Fruit fly (Drosophila melanogaster): ENCODE data around the gene CG15822.

The CG15822 gene

dm6 chr3L:2115524-2116245, 48.0 kb downstream of the CG15822 start, which contains the start of gene sls (continued):
- peak; percentile 78 for TF ChIP-seq bowl (GFP tag; IDR thresholded peaks at IDR 0.05)
- TF ChIP-seq CG8089 (GFP tag; optimal IDR thresholded peaks at IDR 0.05), result peak; percentile 89
- TF ChIP-seq danr (GFP tag; IDR thresholded peaks at IDR 0.05), result peak; percentile 84
- TF ChIP-seq Gug (GFP tag; IDR thresholded peaks at IDR 0.05), result peak; percentile 85
- TF ChIP-seq NC2β (GFP tag; optimal IDR thresholded peaks at IDR 0.05), result peak; percentile 88
- peak; percentile 87 for TF ChIP-seq wor (GFP tag; IDR thresholded peaks at IDR 0.05)
- peak; percentile 63; the same call in 1 of the 3 replicates for TF ChIP-seq CG6175 (GFP tag; IDR thresholded peaks at IDR 0.05)
- TF ChIP-seq CTCF (GFP tag; optimal IDR thresholded peaks at IDR 0.05), result no peak
- peak; percentile 83 for TF ChIP-seq rib (GFP tag; IDR thresholded peaks at IDR 0.05)
- TF ChIP-seq CG15696 (tag; optimal IDR thresholded peaks at IDR 0.05), result peak; percentile 42
- peak; percentile 86 for TF ChIP-seq Hmr (GFP tag; optimal IDR thresholded peaks at IDR 0.05)
- peak; percentile 47; the same call in 1 of the 2 replicates for TF ChIP-seq Doc2 (GFP tag; IDR thresholded peaks at IDR 0.05)
- peak; percentile 88 for TF ChIP-seq dm (GFP tag; optimal IDR thresholded peaks at IDR 0.05)
- peak; percentile 58 for TF ChIP-seq slou (GFP tag; optimal IDR thresholded peaks at IDR 0.05)
- TF ChIP-seq Dref (GFP tag; IDR thresholded peaks at IDR 0.05), result no peak
- no peak for TF ChIP-seq MESR4 (GFP tag; optimal IDR thresholded peaks at IDR 0.05)
- peak; percentile 81 for TF ChIP-seq CG34376 (GFP tag; optimal IDR thresholded peaks at IDR 0.05)
- TF ChIP-seq CG13296 (GFP tag; optimal IDR thresholded peaks at IDR 0.05), result peak; percentile 92
- TF ChIP-seq CG9876 (GFP tag; optimal IDR thresholded peaks at IDR 0.05), result peak; percentile 84
- peak; percentile 82 for TF ChIP-seq CG7357 (GFP tag; IDR thresholded peaks at IDR 0.05)
- TF ChIP-seq bcd (GFP tag; optimal IDR thresholded peaks at IDR 0.05), result peak; percentile 90
- TF ChIP-seq CG18599 (GFP tag; optimal IDR thresholded peaks at IDR 0.05), result peak; percentile 81
- peak; percentile 83 for TF ChIP-seq D19A (tag; optimal IDR thresholded peaks at IDR 0.05)
- peak; percentile 91 for TF ChIP-seq CG30403 (GFP tag; optimal IDR thresholded peaks at IDR 0.05)
- peak; percentile 75 for TF ChIP-seq tup (GFP tag; optimal IDR thresholded peaks at IDR 0.05)
- TF ChIP-seq sr (GFP tag; IDR thresholded peaks at IDR 0.05), result peak; percentile 62; the same call in 2 of the 3 replicates
- TF ChIP-seq MTF-1 (GFP tag; optimal IDR thresholded peaks at IDR 0.05; ENCODE audit: borderline replicate concordance), result peak; percentile 68
- TF ChIP-seq Neu2 (GFP tag; optimal IDR thresholded peaks at IDR 0.05; ENCODE audit: borderline replicate concordance), result peak; percentile 20
- peak; percentile 86 for TF ChIP-seq CG10267 (tag; optimal IDR thresholded peaks at IDR 0.05)
- no peak for TF ChIP-seq Tbp (GFP tag; optimal IDR thresholded peaks at IDR 0.05)
- peak; percentile 50 for TF ChIP-seq CG7928 (GFP tag; optimal IDR thresholded peaks at IDR 0.05)
- no peak for TF ChIP-seq aop (GFP tag; IDR thresholded peaks at IDR 0.05)
- peak; percentile 21; the same call in 1 of the 2 replicates for TF ChIP-seq GATAe (GFP tag; conservative IDR thresholded peaks at IDR 0.05)
- peak; percentile 42 for TF ChIP-seq CG2116 (GFP tag; optimal IDR thresholded peaks at IDR 0.05)
- TF ChIP-seq CG6791 (GFP tag; IDR thresholded peaks at IDR 0.05; ENCODE audit: partially characterized antibody), result no peak
- TF ChIP-seq CG10431 (GFP tag; optimal IDR thresholded peaks at IDR 0.05), result peak; percentile 77
- peak; percentile 93 for TF ChIP-seq tx (GFP tag; optimal IDR thresholded peaks at IDR 0.05)
- TF ChIP-seq slp2 (GFP tag; optimal IDR thresholded peaks at IDR 0.05), result peak; percentile 86
- TF ChIP-seq CG12391 (tag; optimal IDR thresholded peaks at IDR 0.05), result peak; percentile 91
- peak; percentile 93 for TF ChIP-seq CG32532 (GFP tag; IDR thresholded peaks at IDR 0.05)
- peak; percentile 94 for TF ChIP-seq Rfx (GFP tag; IDR thresholded peaks at IDR 0.05)
- TF ChIP-seq mirr (GFP tag; optimal IDR thresholded peaks at IDR 0.05), result peak; percentile 95
- peak; percentile 87 for TF ChIP-seq her (GFP tag; optimal IDR thresholded peaks at IDR 0.05)
- peak; percentile 89 for TF ChIP-seq H15 (GFP tag; IDR thresholded peaks at IDR 0.05)
- peak; percentile 86 for TF ChIP-seq CG13775 (GFP tag; optimal IDR thresholded peaks at IDR 0.05)
- peak; percentile 45 for TF ChIP-seq kah (GFP tag; optimal IDR thresholded peaks at IDR 0.05)
- 0 out of 2 replicates have a peak, but pooled peaks have one; percentile 39 for TF ChIP-seq CG17612 (GFP tag; IDR thresholded peaks at IDR 0.05)
- peak; percentile 71 for TF ChIP-seq Camta (GFP tag; optimal IDR thresholded peaks at IDR 0.05)
- TF ChIP-seq ara (GFP tag; IDR thresholded peaks at IDR 0.05), result peak; percentile 93
- peak; percentile 23 for TF ChIP-seq abd-A (tag; optimal IDR thresholded peaks at IDR 0.05)

Measured in whole organism, embryonic.